Worm (Caenorhabditis elegans): ENCODE data around the gene ulp-2.

ce11 chrII:4935518-4935917 lies 24.2 kb downstream of the ulp-2 start, which contains the start of gene ZK546.5:
- no peak for TF ChIP-seq fkh-3 (tag; optimal IDR thresholded peaks at IDR 0.05)
- TF ChIP-seq ceh-27 (GFP tag; optimal IDR thresholded peaks at IDR 0.05): no peak
- no peak for TF ChIP-seq nhr-90 (tag; optimal IDR thresholded peaks at IDR 0.05)
- no peak for TF ChIP-seq somi-1 (GFP tag; optimal IDR thresholded peaks at IDR 0.05)
- no peak for TF ChIP-seq die-1 (tag; optimal IDR thresholded peaks at IDR 0.05)
- no peak for TF ChIP-seq nfya-2 (GFP tag; IDR thresholded peaks at IDR 0.05)
